Worm (Caenorhabditis elegans) whole organism, midembryonic: Measurements from ENCODE around the gene srx-39.

Experiments
- T22C8.4 ChIP-seq: fragments of 200-800 bp; sonication (Bioruptor generic); IDR thresholded peaks from 2 replicates; pipeline ENCODE4 v1.3.6; 2022; ENCODE audit warnings: missing genetic modification characterization, missing compliant biosample characterization
- cog-1 ChIP-seq: sonication (generic microtip); optimal IDR thresholded peaks from 2 replicates; lab custom pipeline; 2016; ENCODE audit warnings: missing genetic modification characterization, missing compliant biosample characterization
- flt-1 ChIP-seq: fragments of 200-800 bp; sonication (Bioruptor generic); IDR thresholded peaks from 2 replicates; pipeline ENCODE4 v1.3.6; 2022; ENCODE audit warnings: missing genetic modification characterization, missing compliant biosample characterization
- klf-2 ChIP-seq: fragments of 200-800 bp; sonication (Bioruptor generic); conservative IDR thresholded peaks from 2 replicates; pipeline ENCODE4 v1.3.6; 2022; ENCODE audit warnings: missing genetic modification reagents, missing genetic modification characterization, missing compliant biosample characterization
- med-1 ChIP-seq: sonication (generic microtip); optimal IDR thresholded peaks from 2 replicates; lab custom pipeline; 2017; ENCODE audit warnings: missing genetic modification characterization, mild to moderate bottlenecking, missing compliant biosample characterization, antibody characterized with exemption, missing genetic modification reagents; ENCODE audit not compliant: insufficient read depth
- ref-1 ChIP-seq: fragments of 200-800 bp; sonication (Bioruptor generic); conservative IDR thresholded peaks from 2 replicates; pipeline ENCODE4 v1.3.6; 2022; ENCODE audit warnings: missing genetic modification reagents, missing genetic modification characterization, missing compliant biosample characterization
- tab-1 ChIP-seq: fragments of 200-800 bp; sonication (Bioruptor generic); IDR thresholded peaks from 2 replicates; pipeline ENCODE4 v1.3.6; 2022; ENCODE audit warnings: missing genetic modification characterization, missing compliant biosample characterization
- ztf-23 ChIP-seq: fragments of 200-800 bp; sonication (Bioruptor generic); IDR thresholded peaks from 2 replicates; pipeline ENCODE4 v1.3.6; 2022; ENCODE audit warnings: missing genetic modification reagents, missing genetic modification characterization, missing compliant biosample characterization
- ztf-29 ChIP-seq: fragments of 200-800 bp; sonication (Bioruptor generic); IDR thresholded peaks from 2 replicates; pipeline ENCODE4 v1.3.6; 2022; ENCODE audit warnings: missing genetic modification reagents, missing genetic modification characterization, missing compliant biosample characterization

Gene srx-39

DNA sequence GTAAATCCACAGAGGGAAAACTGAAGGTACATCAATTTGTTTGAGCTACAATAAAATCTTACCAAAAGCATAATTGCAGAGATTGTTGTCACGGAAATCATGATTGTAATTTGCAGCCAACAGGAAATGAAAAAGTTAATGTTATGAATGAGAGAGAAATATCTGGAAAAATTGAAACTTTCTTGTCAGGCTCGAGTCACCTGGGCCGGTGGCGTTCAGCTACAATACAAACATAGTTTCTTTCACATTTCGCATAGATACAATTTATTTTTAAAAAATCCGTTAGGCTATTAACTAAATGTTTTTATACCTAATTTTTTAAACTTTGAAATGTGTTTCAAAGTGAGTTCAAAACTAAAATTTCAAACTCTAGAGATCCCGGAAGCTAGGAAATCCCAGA is at the start of gene srx-39:
TSS of gene srx-39 (minus strand) at position 101 of the 400 bp plus-strand sequence.
- TF ChIP-seq ztf-29 (GFP tag; lab: Robert Waterston, UW) = no peak
- no peak for TF ChIP-seq med-1 (GFP tag; lab: Kevin White, UChicago)
- no peak for TF ChIP-seq cog-1
- TF ChIP-seq ztf-23 = no peak
- no peak for TF ChIP-seq klf-2 (GFP tag; lab: Robert Waterston, UW)
- no peak for TF ChIP-seq flt-1 (GFP tag; lab: Robert Waterston, UW)

DNA sequence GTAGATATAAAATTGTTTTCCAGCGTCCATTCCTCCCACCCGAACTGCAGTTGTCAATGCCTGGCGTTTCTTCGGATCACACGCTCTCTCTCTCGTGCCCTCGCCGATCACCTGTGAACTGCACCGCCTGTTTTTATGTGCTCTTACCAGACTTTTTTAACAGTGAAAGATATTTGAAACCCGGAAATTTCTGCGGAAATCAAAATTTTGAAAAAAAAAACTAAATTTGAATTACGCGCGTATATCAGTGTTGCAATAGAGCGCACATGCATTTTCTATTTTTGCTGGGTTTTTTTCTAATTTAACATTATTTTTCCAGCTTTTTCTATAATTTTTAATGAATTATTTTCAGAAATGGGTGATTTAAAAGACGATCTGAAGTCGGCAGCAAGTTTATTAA is 46.6 kb upstream of the srx-39 start, which contains the start of gene ttc-37:
TSS of gene ttc-37 (plus strand) at position 349 of the 400 bp plus-strand sequence.
- TF ChIP-seq ref-1 (GFP tag; lab: Robert Waterston, UW) = no peak
- TF ChIP-seq flt-1 (GFP tag; lab: Robert Waterston, UW) = no peak
- TF ChIP-seq ztf-29 (GFP tag; lab: Robert Waterston, UW) = no peak
- TF ChIP-seq cog-1 = no peak
- no peak for TF ChIP-seq klf-2 (GFP tag; lab: Robert Waterston, UW)
- no peak for TF ChIP-seq med-1 (GFP tag; lab: Kevin White, UChicago)
- TF ChIP-seq ztf-23 = no peak
- TF ChIP-seq T22C8.4 = no peak
- no peak for TF ChIP-seq tab-1

- TF ChIP-seq ztf-29 (GFP tag; lab: Robert Waterston, UW) (no peak), T22C8.4 (no peak), ref-1 (GFP tag; lab: Robert Waterston, UW) (no peak), flt-1 (GFP tag; lab: Robert Waterston, UW) (no peak), tab-1 (no peak)
These were observed 46.1 kb upstream of the srx-39 start for ce11 chrV:5203643-5204042.

DNA sequence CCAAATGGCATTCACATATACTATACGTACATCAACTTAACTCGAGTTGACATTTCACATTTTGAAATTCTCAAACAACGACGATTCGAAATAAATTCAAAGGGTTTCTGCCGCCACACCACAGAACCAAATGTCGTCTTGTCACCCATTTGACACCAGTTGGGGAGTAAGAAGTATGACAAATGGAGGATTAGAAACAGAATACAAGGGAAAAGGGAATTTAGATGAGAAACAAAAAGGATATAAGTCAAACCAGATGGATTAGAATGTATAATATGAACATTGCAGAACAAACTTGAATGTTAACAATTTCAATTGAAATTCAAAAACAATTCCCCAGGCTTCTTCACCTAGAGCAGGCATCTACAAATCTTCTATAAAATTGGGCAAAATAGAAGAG is 44.1 kb upstream of the srx-39 start:
- TF ChIP-seq T22C8.4 (no peak), med-1 (GFP tag; lab: Kevin White, UChicago) (no peak)

- TF ChIP-seq cog-1 (no peak), ztf-29 (GFP tag; lab: Robert Waterston, UW) (no peak), ref-1 (GFP tag; lab: Robert Waterston, UW) (no peak), tab-1 (no peak), flt-1 (GFP tag; lab: Robert Waterston, UW) (no peak), med-1 (GFP tag; lab: Kevin White, UChicago) (no peak), klf-2 (GFP tag; lab: Robert Waterston, UW) (no peak), T22C8.4 (no peak), ztf-23 (no peak)
These were observed 42.6 kb upstream of the srx-39 start for ce11 chrV:5200188-5200587.

- TF ChIP-seq ref-1 (GFP tag; lab: Robert Waterston, UW) (no peak), ztf-29 (GFP tag; lab: Robert Waterston, UW) (no peak), flt-1 (GFP tag; lab: Robert Waterston, UW) (no peak), tab-1 (no peak), med-1 (GFP tag; lab: Kevin White, UChicago) (no peak), ztf-23 (no peak), T22C8.4 (no peak), cog-1 (no peak), klf-2 (GFP tag; lab: Robert Waterston, UW) (no peak)
These were observed 40.7 kb upstream of the srx-39 start, which contains the start of gene Y47A7.2 for ce11 chrV:5198240-5198639. TSS of gene Y47A7.2 (minus strand) at chrV:5198340.

- no peak for TF ChIP-seq ztf-23
- 0 out of 2 replicates have a peak, but pooled peaks have one; percentile 18 for TF ChIP-seq klf-2 (GFP tag; lab: Robert Waterston, UW)
These were observed 36.9 kb upstream of the srx-39 start, which contains the start of gene abu-8 for ce11 chrV:5194508-5194907. TSS of gene abu-8 (minus strand) at chrV:5194608.

DNA sequence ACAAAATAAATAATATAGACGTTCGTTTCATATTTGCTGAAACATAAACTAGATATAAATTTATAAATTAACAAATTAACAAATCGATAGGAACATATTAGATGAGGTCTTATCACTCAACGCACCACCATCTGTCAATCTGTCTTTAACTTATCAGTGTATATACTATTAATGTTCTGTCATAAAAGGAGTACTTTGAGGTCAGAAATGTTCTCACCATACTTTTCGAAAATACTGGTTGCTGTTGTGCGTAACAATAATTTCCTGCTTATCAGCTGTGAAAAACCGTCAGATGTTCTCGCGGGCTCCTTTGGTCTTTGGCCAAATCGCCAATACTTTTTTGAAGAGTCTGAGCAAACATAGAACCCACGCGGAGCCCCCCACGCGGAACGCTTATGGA is 34.9 kb upstream of the srx-39 start, which contains the start of gene C03A7.13:
TSS of gene C03A7.13 (minus strand) at position 43 of the 400 bp plus-strand sequence.
- TF ChIP-seq flt-1 (GFP tag; lab: Robert Waterston, UW) (no peak), ref-1 (GFP tag; lab: Robert Waterston, UW) (no peak), ztf-23 (no peak), ztf-29 (GFP tag; lab: Robert Waterston, UW) (no peak), T22C8.4 (no peak), med-1 (GFP tag; lab: Kevin White, UChicago) (no peak), cog-1 (no peak), tab-1 (no peak), klf-2 (GFP tag; lab: Robert Waterston, UW) (no peak)

DNA sequence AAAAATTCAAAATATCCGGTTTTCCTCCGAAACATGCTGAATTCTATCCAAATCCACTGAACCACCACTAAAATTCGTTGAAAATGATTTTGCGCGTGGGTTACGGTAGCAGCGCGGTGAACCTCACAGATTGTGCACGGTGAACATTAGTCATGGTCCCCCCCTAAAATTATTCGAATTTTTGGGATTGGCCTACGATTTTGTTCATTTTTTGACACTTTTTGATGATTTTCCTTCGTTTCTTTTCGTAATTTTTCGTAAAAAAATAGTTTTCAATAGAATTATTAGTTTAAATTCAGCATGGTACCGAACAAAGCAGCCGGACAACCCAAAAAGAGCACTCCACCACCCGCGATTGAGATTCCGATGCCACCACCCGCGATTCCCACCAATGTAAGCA is 24.1 kb upstream of the srx-39 start, which contains the start of gene C03A7.2:
TSS of gene C03A7.2 (plus strand) at position 301 of the 400 bp plus-strand sequence.
- TF ChIP-seq med-1 (GFP tag; lab: Kevin White, UChicago) (no peak), ref-1 (GFP tag; lab: Robert Waterston, UW) (no peak), tab-1 (no peak), klf-2 (GFP tag; lab: Robert Waterston, UW) (no peak), T22C8.4 (no peak), flt-1 (GFP tag; lab: Robert Waterston, UW) (no peak), cog-1 (no peak), ztf-23 (no peak), ztf-29 (GFP tag; lab: Robert Waterston, UW) (no peak)

ce11 chrV:5178051-5178450 is 20.5 kb upstream of the srx-39 start:
- TF ChIP-seq T22C8.4 = no peak
- no peak for TF ChIP-seq ztf-29 (GFP tag; lab: Robert Waterston, UW)
- no peak for TF ChIP-seq tab-1
- TF ChIP-seq flt-1 (GFP tag; lab: Robert Waterston, UW) = no peak
- no peak for TF ChIP-seq ztf-23
- no peak for TF ChIP-seq klf-2 (GFP tag; lab: Robert Waterston, UW)
- TF ChIP-seq cog-1 = no peak
- TF ChIP-seq med-1 (GFP tag; lab: Kevin White, UChicago) = no peak
- TF ChIP-seq ref-1 (GFP tag; lab: Robert Waterston, UW) = no peak
